Fruit fly (Drosophila melanogaster) whole organism, pupa: ENCODE data around the gene kraken.
A peak's percentile ranks its signal among the peaks of the same experiment; 100 is the strongest.

Experiments used
- CG10348 ChIP-seq: fragments of 200-800 bp; sonication (Bioruptor generic); IDR thresholded peaks from 2 replicates; pipeline ENCODE4 v1.3.6; 2022; ENCODE audit warnings: missing biosample characterization, missing genetic modification characterization
- CG12605 ChIP-seq: fragments of 200-800 bp; sonication (Bioruptor generic); IDR thresholded peaks from 2 replicates; pipeline ENCODE4 v1.3.6; 2022; ENCODE audit warnings: missing biosample characterization, missing genetic modification characterization
- CG13204 ChIP-seq: fragments of 200-800 bp; sonication (Bioruptor generic); optimal IDR thresholded peaks from 2 replicates; lab custom pipeline; 2018; ENCODE audit warnings: missing biosample characterization, mild to moderate bottlenecking, missing genetic modification characterization, moderate library complexity
- CG14655 ChIP-seq: fragments of 200-800 bp; sonication (Bioruptor generic); optimal IDR thresholded peaks from 3 replicates; lab custom pipeline; 2017; ENCODE audit warnings: mild to moderate bottlenecking, missing biosample characterization, missing genetic modification reagents, missing genetic modification characterization
- CG15710 ChIP-seq: fragments of 200-800 bp; sonication (Bioruptor generic); optimal IDR thresholded peaks from 2 replicates; lab custom pipeline; 2018; ENCODE audit warnings: missing biosample characterization, mild to moderate bottlenecking, missing genetic modification characterization, moderate library complexity
- CG17806 ChIP-seq: fragments of 200-800 bp; sonication (Bioruptor generic); optimal IDR thresholded peaks from 2 replicates; lab custom pipeline; 2018; ENCODE audit warnings: missing biosample characterization, mild to moderate bottlenecking, missing genetic modification characterization, moderate library complexity
- CG32121 ChIP-seq: fragments of 200-800 bp; sonication (Bioruptor generic); IDR thresholded peaks from 2 replicates; pipeline ENCODE4 v1.3.6; 2022; ENCODE audit warnings: missing biosample characterization, missing genetic modification characterization
- CG34367 ChIP-seq: fragments of 200-800 bp; sonication (Bioruptor generic); optimal IDR thresholded peaks from 2 replicates; lab custom pipeline; 2018; ENCODE audit warnings: missing biosample characterization, mild to moderate bottlenecking, missing genetic modification characterization
- CG4496 ChIP-seq: fragments of 200-800 bp; sonication (Bioruptor generic); IDR thresholded peaks from 3 replicates; pipeline ENCODE4 v1.3.6; 2022; ENCODE audit warnings: missing biosample characterization, missing genetic modification characterization
- CG8159 ChIP-seq: fragments of 200-800 bp; sonication (Bioruptor generic); optimal IDR thresholded peaks from 3 replicates; lab custom pipeline; 2018; ENCODE audit warnings: missing biosample characterization, mild to moderate bottlenecking, missing genetic modification characterization, moderate library complexity
- CG8301 ChIP-seq: fragments of 200-800 bp; sonication (Bioruptor generic); optimal IDR thresholded peaks from 2 replicates; lab custom pipeline; 2018; ENCODE audit warnings: missing biosample characterization, mild to moderate bottlenecking, missing genetic modification characterization
- CG9948 ChIP-seq: fragments of 200-800 bp; sonication (Bioruptor generic); optimal IDR thresholded peaks from 2 replicates; lab custom pipeline; 2018; ENCODE audit warnings: missing biosample characterization, mild to moderate bottlenecking, missing genetic modification characterization, moderate library complexity
- D1 ChIP-seq: fragments of 200-800 bp; sonication (Bioruptor generic); optimal IDR thresholded peaks from 2 replicates; lab custom pipeline; 2018; ENCODE audit warnings: missing biosample characterization, mild to moderate bottlenecking, missing genetic modification characterization, moderate library complexity
- EcR ChIP-seq: fragments of 200-800 bp; sonication (Bioruptor generic); optimal IDR thresholded peaks from 3 replicates; lab custom pipeline; 2019; ENCODE audit warnings: missing biosample characterization, missing genetic modification characterization, mild to moderate bottlenecking, moderate library complexity, missing genetic modification reagents
- Ets98B ChIP-seq: fragments of 200-800 bp; sonication (Bioruptor generic); IDR thresholded peaks from 2 replicates; pipeline ENCODE4 v1.3.6; 2022; ENCODE audit warnings: missing biosample characterization, missing genetic modification characterization
- Pif1A ChIP-seq: fragments of 200-800 bp; sonication (Bioruptor generic); optimal IDR thresholded peaks from 3 replicates; lab custom pipeline; 2016; ENCODE audit warnings: missing biosample characterization, missing genetic modification characterization
- Pif1B ChIP-seq: fragments of 200-800 bp; sonication (Bioruptor generic); optimal IDR thresholded peaks from 3 replicates; lab custom pipeline; 2016; ENCODE audit warnings: missing biosample characterization, missing genetic modification characterization
- Snoo ChIP-seq: fragments of 200-800 bp; sonication (Bioruptor generic); optimal IDR thresholded peaks from 3 replicates; lab custom pipeline; 2017; ENCODE audit warnings: missing biosample characterization, mild to moderate bottlenecking, missing genetic modification characterization, inconsistent platforms
- fd96Ca ChIP-seq: fragments of 200-800 bp; sonication (Bioruptor generic); IDR thresholded peaks from 3 replicates; pipeline ENCODE4 v1.3.6; 2022; ENCODE audit warnings: missing biosample characterization, missing genetic modification characterization
- gl ChIP-seq: fragments of 200-800 bp; sonication (Bioruptor generic); optimal IDR thresholded peaks from 2 replicates; lab custom pipeline; 2018; ENCODE audit warnings: missing biosample characterization, mild to moderate bottlenecking, missing genetic modification characterization
- rn ChIP-seq: fragments of 200-800 bp; sonication (Bioruptor generic); IDR thresholded peaks from 2 replicates; pipeline ENCODE4 v1.3.6; 2022; ENCODE audit warnings: missing biosample characterization, missing genetic modification characterization

Gene kraken

DNA sequence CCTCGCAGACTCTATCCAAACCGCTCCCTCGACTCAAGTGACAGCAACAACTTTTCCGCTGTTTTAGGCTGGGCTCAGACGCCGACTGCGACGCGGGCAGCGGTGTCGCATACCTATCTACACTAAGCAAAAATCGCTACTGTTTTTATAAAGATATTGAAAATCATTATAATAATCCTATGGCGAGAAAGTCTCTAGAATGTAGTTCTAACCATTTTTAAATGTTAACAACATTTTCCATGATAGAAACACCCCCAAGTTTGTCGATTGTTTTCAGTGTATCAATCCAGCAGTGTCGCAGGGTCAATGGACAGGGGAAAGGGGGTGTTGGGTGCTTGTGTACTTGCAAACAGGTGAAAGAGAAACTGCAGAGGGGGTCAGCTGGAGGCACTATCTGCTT lies 13.3 kb downstream of the kraken start:
- TF ChIP-seq CG17806 (tag; lab: Kevin White, UChicago) (peak; percentile 95), D1 (tag; lab: Kevin White, UChicago) (no peak), CG10348 (GFP tag; lab: Robert Waterston, UW) (peak; percentile 87), EcR (peak; percentile 89), fd96Ca (peak; percentile 98), CG15710 (tag; lab: Kevin White, UChicago) (peak; percentile 95), Ets98B (GFP tag; lab: Robert Waterston, UW) (peak; percentile 98), rn (GFP tag; lab: Robert Waterston, UW) (peak; percentile 97), CG4496 (GFP tag; lab: Robert Waterston, UW) (peak; percentile 98), CG34367 (tag; lab: Kevin White, UChicago) (peak; percentile 95), Snoo (tag; lab: Kevin White, UChicago) (peak; percentile 97), Pif1B (GFP tag; lab: Kevin White, UChicago) (peak; percentile 97), CG13204 (GFP tag; lab: Kevin White, UChicago) (peak; percentile 85), CG8301 (tag; lab: Kevin White, UChicago) (peak; percentile 93), CG32121 (peak; percentile 97), CG8159 (tag; lab: Kevin White, UChicago) (peak; percentile 95), CG14655 (GFP tag; lab: Kevin White, UChicago) (peak; percentile 96), CG9948 (tag; lab: Kevin White, UChicago) (peak; percentile 94), gl (peak; percentile 92), CG12605 (GFP tag; lab: Robert Waterston, UW) (peak; percentile 96), Pif1A (GFP tag; lab: Kevin White, UChicago) (peak; percentile 98)
- TF ChIP-seq, all 21 proteins: peak for 20

DNA sequence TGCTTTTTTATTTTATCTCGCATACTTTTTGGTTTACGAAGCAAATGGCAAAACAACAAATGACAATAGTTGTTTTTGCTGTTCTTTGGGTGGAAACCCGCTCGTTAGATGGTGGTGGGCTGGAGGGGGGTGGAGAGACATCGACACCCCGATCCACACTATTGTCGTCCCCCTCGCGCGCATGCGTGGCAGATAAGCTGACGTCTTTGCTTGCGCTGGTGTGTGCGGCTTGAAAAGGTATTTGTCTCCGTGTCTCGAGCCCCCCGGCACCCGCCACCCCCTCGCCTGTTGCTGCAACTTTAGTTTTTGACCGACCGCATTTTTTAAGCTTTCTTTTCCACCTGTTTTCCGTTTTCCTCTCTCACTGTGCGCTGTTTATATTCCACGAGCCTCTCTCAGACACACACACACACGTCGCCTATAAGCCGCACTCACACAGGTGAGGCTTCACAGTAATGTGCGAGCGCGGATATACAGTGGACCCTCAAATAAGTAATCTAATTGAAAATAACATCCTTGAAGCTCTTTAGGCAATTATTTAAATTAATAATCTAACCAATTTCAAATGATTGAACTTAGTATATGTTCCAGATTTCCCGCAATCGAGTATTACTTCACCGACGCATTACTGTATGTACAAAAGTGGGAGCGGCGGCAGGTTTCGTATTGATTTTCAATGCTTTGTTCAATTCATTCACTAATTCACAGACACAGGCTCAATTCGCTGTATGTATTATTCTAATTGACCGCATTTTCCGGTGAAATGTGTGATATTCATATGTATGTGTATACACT lies 14.6 kb downstream of the kraken start:
- TF ChIP-seq rn (GFP tag; lab: Robert Waterston, UW) (peak; percentile 79), Pif1A (GFP tag; lab: Kevin White, UChicago) (peak; percentile 93), Snoo (tag; lab: Kevin White, UChicago) (peak; percentile 91), D1 (tag; lab: Kevin White, UChicago) (no peak), CG9948 (tag; lab: Kevin White, UChicago) (peak; percentile 80), Ets98B (GFP tag; lab: Robert Waterston, UW) (peak; percentile 95), gl (peak; percentile 62), Pif1B (GFP tag; lab: Kevin White, UChicago) (peak; percentile 91), CG10348 (GFP tag; lab: Robert Waterston, UW) (peak; percentile 86), CG34367 (tag; lab: Kevin White, UChicago) (peak; percentile 81), CG32121 (peak; percentile 93), CG13204 (GFP tag; lab: Kevin White, UChicago) (peak; percentile 63), CG15710 (tag; lab: Kevin White, UChicago) (peak; percentile 91), CG12605 (GFP tag; lab: Robert Waterston, UW) (peak; percentile 93), CG8301 (tag; lab: Kevin White, UChicago) (peak; percentile 91), CG14655 (GFP tag; lab: Kevin White, UChicago) (peak; percentile 90), EcR (peak; percentile 4), CG17806 (tag; lab: Kevin White, UChicago) (peak; percentile 86), fd96Ca (peak; percentile 94), CG8159 (tag; lab: Kevin White, UChicago) (peak; percentile 85), CG4496 (GFP tag; lab: Robert Waterston, UW) (peak; percentile 97)

DNA sequence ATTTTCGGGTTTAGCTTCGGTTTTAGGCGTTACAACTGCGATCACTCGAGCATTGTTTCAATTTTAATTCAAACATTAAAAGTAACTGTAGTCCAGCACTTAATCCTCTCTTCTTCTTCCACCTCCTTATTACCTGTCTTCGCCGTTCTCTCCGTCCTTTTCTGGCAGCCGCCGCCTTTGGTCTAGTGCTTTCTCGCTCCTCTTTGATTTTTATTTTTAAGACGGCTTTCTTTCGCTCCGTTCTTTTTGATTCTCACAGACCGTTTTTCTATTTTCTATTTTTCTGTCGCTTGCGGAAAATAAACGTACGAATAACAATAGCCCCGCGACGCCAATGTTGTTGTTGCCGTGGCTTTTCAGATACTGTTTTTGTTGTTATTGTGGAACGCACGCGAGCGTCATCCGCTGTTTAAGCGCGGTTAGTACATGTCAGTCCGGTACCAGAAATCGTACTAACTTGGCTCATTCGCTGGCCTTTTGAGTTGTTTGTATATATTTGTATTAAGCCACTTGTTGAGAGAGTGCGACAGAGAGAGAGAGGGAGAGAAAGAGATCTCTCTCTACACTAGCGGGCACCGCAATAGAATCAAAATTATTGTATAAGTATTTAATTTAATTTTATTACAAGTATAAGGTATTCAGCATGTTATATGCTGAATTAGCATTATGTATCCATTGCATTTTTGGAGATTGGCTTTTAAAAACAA lies 15.5 kb downstream of the kraken start, which contains the start of gene aru:
TSS of gene aru (minus strand) at position 456 of the 707 bp plus-strand sequence.
- TF ChIP-seq rn (GFP tag; lab: Robert Waterston, UW) (no peak), gl (no peak), CG15710 (tag; lab: Kevin White, UChicago) (peak; percentile 33), CG32121 (peak; percentile 34; the same call in 1 of the 2 replicates), CG13204 (GFP tag; lab: Kevin White, UChicago) (peak; percentile 7), fd96Ca (0 out of 3 replicates have a peak, but pooled peaks have one; percentile 7), Snoo (tag; lab: Kevin White, UChicago) (no peak), EcR (peak; percentile 36), CG12605 (GFP tag; lab: Robert Waterston, UW) (no peak; the same call in 1 of the 2 replicates), CG34367 (tag; lab: Kevin White, UChicago) (no peak), CG14655 (GFP tag; lab: Kevin White, UChicago) (peak; percentile 29), D1 (tag; lab: Kevin White, UChicago) (no peak), CG9948 (tag; lab: Kevin White, UChicago) (peak; percentile 6), CG10348 (GFP tag; lab: Robert Waterston, UW) (no peak), CG17806 (tag; lab: Kevin White, UChicago) (no peak), CG8159 (tag; lab: Kevin White, UChicago) (peak; percentile 44), Pif1A (GFP tag; lab: Kevin White, UChicago) (peak; percentile 3), Pif1B (GFP tag; lab: Kevin White, UChicago) (peak; percentile 60), Ets98B (GFP tag; lab: Robert Waterston, UW) (peak; percentile 52), CG4496 (GFP tag; lab: Robert Waterston, UW) (peak; percentile 41; the same call in 1 of the 3 replicates), CG8301 (tag; lab: Kevin White, UChicago) (peak; percentile 32)

DNA sequence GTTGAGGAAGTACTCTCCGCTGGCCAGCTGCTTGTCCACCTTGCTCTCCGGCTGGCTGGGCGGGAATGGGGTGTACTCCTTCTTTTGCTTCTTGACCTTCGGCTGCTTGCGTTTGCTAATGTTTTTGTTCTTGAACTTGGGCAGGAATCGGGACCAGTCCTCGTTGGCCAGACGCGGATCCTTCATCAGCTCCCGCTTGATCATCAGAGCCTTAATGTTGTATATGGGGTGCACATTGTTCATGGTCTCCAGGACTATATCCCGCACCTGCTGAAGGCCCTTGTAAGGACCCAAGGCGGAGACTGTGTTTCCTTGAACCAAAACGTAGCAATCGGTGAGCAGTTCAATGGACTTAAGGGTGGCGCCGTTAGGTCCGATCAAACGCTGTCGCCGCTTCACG lies 16.4 kb downstream of the kraken start:
- no peak for TF ChIP-seq CG34367 (tag; lab: Kevin White, UChicago)
- TF ChIP-seq Pif1B (GFP tag; lab: Kevin White, UChicago), result no peak
- TF ChIP-seq rn (GFP tag; lab: Robert Waterston, UW), result no peak
- TF ChIP-seq CG13204 (GFP tag; lab: Kevin White, UChicago), result no peak
- no peak for TF ChIP-seq fd96Ca
- no peak for TF ChIP-seq CG15710 (tag; lab: Kevin White, UChicago)
- TF ChIP-seq Snoo (tag; lab: Kevin White, UChicago), result no peak
- no peak for TF ChIP-seq CG4496 (GFP tag; lab: Robert Waterston, UW)
- TF ChIP-seq CG10348 (GFP tag; lab: Robert Waterston, UW), result no peak
- TF ChIP-seq Pif1A (GFP tag; lab: Kevin White, UChicago), result no peak
- no peak for TF ChIP-seq D1 (tag; lab: Kevin White, UChicago)
- TF ChIP-seq CG8301 (tag; lab: Kevin White, UChicago), result no peak
- no peak for TF ChIP-seq Ets98B (GFP tag; lab: Robert Waterston, UW)
- TF ChIP-seq, all 21 proteins: peak for 0
